Fruit fly (Drosophila melanogaster): Measurements from ENCODE around the gene CG18302.

Gene CG18302

dm6 chr2L:10506557-10507252 lies 27.4 kb upstream of the CG18302 start, which contains the start of the genes Myo31DF and CG6094:
Gene Myo31DF (minus strand): TSS chr2L:10506779.
Gene CG6094 (plus strand): TSS chr2L:10507081.
- TF ChIP-seq fru (GFP tag; optimal IDR thresholded peaks at IDR 0.05) (no peak), Myc (optimal IDR thresholded peaks at IDR 0.05) (peak; percentile 93), rgr (GFP tag; optimal IDR thresholded peaks at IDR 0.05) (peak; percentile 29), Rel (GFP tag; optimal IDR thresholded peaks at IDR 0.05) (no peak), Rel (tag; optimal IDR thresholded peaks at IDR 0.05) (peak; percentile 23), h (GFP tag; optimal IDR thresholded peaks at IDR 0.05) (no peak), jim (GFP tag; optimal IDR thresholded peaks at IDR 0.05) (peak; percentile 64), tai (GFP tag; optimal IDR thresholded peaks at IDR 0.05) (no peak), Sp1 (GFP tag; optimal IDR thresholded peaks at IDR 0.05) (peak; percentile 0), CrebA (GFP tag; optimal IDR thresholded peaks at IDR 0.05; ENCODE audit: borderline replicate concordance) (no peak), N (GFP tag; optimal IDR thresholded peaks at IDR 0.05) (peak; percentile 89), pan (optimal IDR thresholded peaks at IDR 0.05) (no peak), Abd-B (GFP tag; optimal IDR thresholded peaks at IDR 0.05) (peak; percentile 72), Dif (GFP tag; optimal IDR thresholded peaks at IDR 0.05; ENCODE audit: partially characterized antibody) (peak; percentile 33), dl (GFP tag; optimal IDR thresholded peaks at IDR 0.05; ENCODE audit: insufficient read depth in 1 of 2, partially characterized antibody in 2 of 2) (no peak), sage (GFP tag; optimal IDR thresholded peaks at IDR 0.05) (no peak), HLH106 (tag; optimal IDR thresholded peaks at IDR 0.05) (peak; percentile 26), dsf (GFP tag; optimal IDR thresholded peaks at IDR 0.05; ENCODE audit: borderline replicate concordance) (no peak), Dfd (GFP tag; optimal IDR thresholded peaks at IDR 0.05) (no peak), Mio (GFP tag; optimal IDR thresholded peaks at IDR 0.05) (no peak), usp (GFP tag; optimal IDR thresholded peaks at IDR 0.05) (no peak), lola (GFP tag; optimal IDR thresholded peaks at IDR 0.05) (no peak), dmrt93B (GFP tag; optimal IDR thresholded peaks at IDR 0.05) (no peak), sv (GFP tag; optimal IDR thresholded peaks at IDR 0.05) (no peak), CG32264 (GFP tag; optimal IDR thresholded peaks at IDR 0.05) (no peak), Hnf4 (GFP tag; optimal IDR thresholded peaks at IDR 0.05) (peak; percentile 48), GATAd (GFP tag; optimal IDR thresholded peaks at IDR 0.05) (no peak), Vsx2 (GFP tag; optimal IDR thresholded peaks at IDR 0.05; ENCODE audit: partially characterized antibody) (no peak), br (GFP tag; optimal IDR thresholded peaks at IDR 0.05) (peak; percentile 39), woc (GFP tag; optimal IDR thresholded peaks at IDR 0.05) (no peak), psq (GFP tag; optimal IDR thresholded peaks at IDR 0.05) (peak; percentile 16), CG9705 (GFP tag; optimal IDR thresholded peaks at IDR 0.05) (no peak), foxo (GFP tag; optimal IDR thresholded peaks at IDR 0.05) (peak in 1 of 2 experiments; percentile 25), brk (GFP tag; optimal IDR thresholded peaks at IDR 0.05) (no peak), Jra (GFP tag; optimal IDR thresholded peaks at IDR 0.05) (peak; percentile 45), Hr78 (GFP tag; optimal IDR thresholded peaks at IDR 0.05) (no peak), Hr83 (GFP tag; optimal IDR thresholded peaks at IDR 0.05; ENCODE audit: poor library complexity, severe bottlenecking) (no peak), ey (GFP tag; optimal IDR thresholded peaks at IDR 0.05) (no peak), OdsH (GFP tag; optimal IDR thresholded peaks at IDR 0.05) (no peak)

dm6 chr2L:10510088-10510487 lies 24.0 kb upstream of the CG18302 start, which contains the start of gene CG7384:
Gene CG7384 (minus strand): TSS chr2L:10510453.
- TF ChIP-seq Vsx2 (GFP tag; optimal IDR thresholded peaks at IDR 0.05; ENCODE audit: partially characterized antibody) (no peak), Rel (GFP tag; optimal IDR thresholded peaks at IDR 0.05) (no peak), Rel (tag; optimal IDR thresholded peaks at IDR 0.05) (peak; percentile 87), h (GFP tag; optimal IDR thresholded peaks at IDR 0.05) (no peak)

DNA sequence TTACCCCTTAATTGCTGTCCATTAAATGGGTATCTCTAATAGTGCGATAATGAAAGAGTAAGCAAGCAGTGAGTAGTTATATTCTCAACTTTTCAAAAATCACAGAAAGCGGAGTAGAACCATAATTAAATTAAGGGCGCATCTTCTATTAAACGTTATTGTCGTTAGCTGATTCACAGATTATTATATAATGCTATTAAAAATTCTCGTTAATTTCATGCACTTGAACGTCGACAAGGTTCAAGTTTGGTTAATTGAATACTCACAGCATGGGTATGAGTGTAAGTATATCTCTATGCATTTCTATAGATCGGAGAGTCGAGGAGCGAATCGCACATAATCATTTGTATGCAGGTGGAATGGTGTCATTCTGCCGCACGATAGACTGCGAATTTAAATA lies 23.3 kb upstream of the CG18302 start:
- TF ChIP-seq rgr (GFP tag; optimal IDR thresholded peaks at IDR 0.05) (no peak), Jra (GFP tag; optimal IDR thresholded peaks at IDR 0.05) (no peak), woc (GFP tag; optimal IDR thresholded peaks at IDR 0.05) (no peak), br (GFP tag; optimal IDR thresholded peaks at IDR 0.05) (no peak), brk (GFP tag; optimal IDR thresholded peaks at IDR 0.05) (no peak), Hr78 (GFP tag; optimal IDR thresholded peaks at IDR 0.05) (no peak), psq (GFP tag; optimal IDR thresholded peaks at IDR 0.05) (no peak)

Measured in whole organism, wandering third instar larva.